Worm (Caenorhabditis elegans): Measurements from ENCODE around the gene fbxa-83.
"Not testable (repeated sequence)": the region's sequence is repeated elsewhere in the genome, so short reads cannot be mapped to it uniquely, and the experiment has no call there.

DNA sequence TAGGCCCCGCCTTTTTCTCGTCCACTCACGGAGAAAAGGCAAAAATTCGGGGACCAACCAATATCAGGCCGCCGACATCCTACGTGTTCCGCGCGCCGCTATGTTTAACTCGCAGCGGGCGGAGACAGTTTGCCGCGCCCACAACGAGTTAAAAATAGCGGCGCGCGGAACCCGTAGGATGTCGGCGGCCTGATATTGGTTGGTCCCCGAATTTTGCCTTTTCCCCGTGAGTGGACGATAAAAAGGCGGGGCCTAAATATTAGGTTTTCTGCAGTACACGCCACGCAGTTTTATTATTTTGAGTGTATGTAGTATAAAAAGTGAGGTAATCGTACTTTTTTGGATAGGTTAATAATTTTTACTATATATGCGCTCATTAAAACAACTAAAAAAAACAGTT, 2.1 kb upstream of the fbxa-83 start:
- TF ChIP-seq nhr-11 (tag; optimal IDR thresholded peaks at IDR 0.05); nhr-237 (tag; optimal IDR thresholded peaks at IDR 0.05); T20F7.1 (GFP tag; optimal IDR thresholded peaks at IDR 0.05); lin-15B (tag; optimal IDR thresholded peaks at IDR 0.05); lin-39 (tag; optimal IDR thresholded peaks at IDR 0.05); ama-1 (optimal IDR thresholded peaks at IDR 0.05); F44E2.7 (GFP tag; IDR thresholded peaks at IDR 0.05); pha-4 (GFP tag; IDR thresholded peaks at IDR 0.05); pha-4 (tag; optimal IDR thresholded peaks at IDR 0.05); daf-19 (GFP tag; conservative IDR thresholded peaks at IDR 0.05); ceh-28 (tag; optimal IDR thresholded peaks at IDR 0.05): not testable (repeated sequence)

Data from whole organism, L4 larva.